Worm (Caenorhabditis elegans): ENCODE measurements around the gene F55A11.6.

DNA sequence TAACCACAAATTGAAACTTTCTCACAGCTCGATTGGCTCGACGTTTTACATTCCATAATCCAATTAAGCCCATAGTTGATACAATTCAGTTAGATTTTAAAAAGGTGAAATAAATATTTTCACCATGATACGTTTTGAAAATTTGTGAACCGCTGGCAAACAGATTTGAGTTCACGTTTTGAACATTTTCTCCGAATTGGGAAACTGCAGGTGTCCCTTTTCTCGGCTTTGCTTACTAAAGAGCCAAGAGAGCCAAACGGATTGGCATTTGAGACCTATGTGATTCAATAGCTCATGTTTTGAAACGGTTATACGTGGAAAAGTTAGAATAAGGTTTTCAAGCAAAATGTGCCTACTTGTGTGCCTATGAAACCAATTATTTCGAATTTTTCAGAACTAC lies 39.7 kb upstream of the F55A11.6 start, which contains the start of gene spe-42:
- TF ChIP-seq lin-32 (GFP tag; optimal IDR thresholded peaks at IDR 0.05): no peak
- no peak for TF ChIP-seq nhr-28 (tag; optimal IDR thresholded peaks at IDR 0.05)
- no peak for TF ChIP-seq lsy-2 (tag; optimal IDR thresholded peaks at IDR 0.05)
- TF ChIP-seq snpc-4 (tag; optimal IDR thresholded peaks at IDR 0.05): no peak
- no peak for TF ChIP-seq hlh-1 (tag; optimal IDR thresholded peaks at IDR 0.05)
- no peak for TF ChIP-seq unc-62 (GFP tag; optimal IDR thresholded peaks at IDR 0.05)
- TF ChIP-seq lin-13 (tag; optimal IDR thresholded peaks at IDR 0.05): no peak
- no peak for TF ChIP-seq nhr-76 (tag; optimal IDR thresholded peaks at IDR 0.05)
- TF ChIP-seq blmp-1 (tag; optimal IDR thresholded peaks at IDR 0.05): no peak
- TF ChIP-seq nhr-12 (tag; optimal IDR thresholded peaks at IDR 0.05): no peak
- no peak for TF ChIP-seq elt-3 (tag; optimal IDR thresholded peaks at IDR 0.05)
- no peak for TF ChIP-seq ces-1 (GFP tag; optimal IDR thresholded peaks at IDR 0.05)
- no peak for TF ChIP-seq unc-39 (tag; optimal IDR thresholded peaks at IDR 0.05)

Data from whole organism, mixed stage, embryonic.